Fruit fly (Drosophila melanogaster) whole organism, embryonic: ENCODE results near the gene CG17717.
A peak's percentile ranks its signal among the peaks of the same experiment; 100 is the strongest.

Experiments
- Antp ChIP-seq: fragments of 200-800 bp; sonication (Bioruptor generic); optimal IDR thresholded peaks from 3 replicates; lab custom pipeline; 2016; ENCODE audit warnings: missing biosample characterization, missing genetic modification characterization
- BEAF-32 ChIP-seq: fragments of 200-800 bp; sonication (Bioruptor generic); optimal IDR thresholded peaks from 3 replicates; lab custom pipeline; 2017; ENCODE audit warnings: missing biosample characterization, missing genetic modification characterization, mild to moderate bottlenecking, moderate library complexity, missing genetic modification reagents
- CG10654 ChIP-seq: fragments of 200-800 bp; sonication (Bioruptor generic); optimal IDR thresholded peaks from 2 replicates; lab custom pipeline; 2016; ENCODE audit warnings: missing biosample characterization, missing genetic modification characterization
- CG11398 ChIP-seq: fragments of 200-800 bp; sonication (Bioruptor generic); optimal IDR thresholded peaks from 2 replicates; lab custom pipeline; 2016; ENCODE audit warnings: missing biosample characterization, missing genetic modification characterization
- CG11456 ChIP-seq: fragments of 200-800 bp; sonication (Bioruptor generic); IDR thresholded peaks from 3 replicates; pipeline ENCODE4 v1.3.6; 2022; ENCODE audit warnings: missing biosample characterization, missing genetic modification characterization
- CG11560 ChIP-seq: fragments of 200-800 bp; sonication (Bioruptor generic); IDR thresholded peaks from 3 replicates; pipeline ENCODE4 v1.3.6; 2022; ENCODE audit warnings: missing biosample characterization, missing genetic modification characterization
- CG1233 ChIP-seq: fragments of 200-800 bp; sonication (Bioruptor generic); optimal IDR thresholded peaks from 4 replicates; lab custom pipeline; 2018; ENCODE audit warnings: missing biosample characterization, mild to moderate bottlenecking, missing genetic modification characterization
- CG13894 ChIP-seq: fragments of 200-800 bp; sonication (Bioruptor generic); optimal IDR thresholded peaks from 3 replicates; lab custom pipeline; 2018; ENCODE audit warnings: missing biosample characterization, mild to moderate bottlenecking, missing genetic modification characterization, moderate library complexity
- CG1602 ChIP-seq: fragments of 200-800 bp; sonication (Bioruptor generic); optimal IDR thresholded peaks from 3 replicates; lab custom pipeline; 2016; ENCODE audit warnings: missing biosample characterization, missing genetic modification characterization
- CG18764 ChIP-seq: fragments of 200-800 bp; sonication (Bioruptor generic); optimal IDR thresholded peaks from 3 replicates; lab custom pipeline; 2016; ENCODE audit warnings: missing biosample characterization, missing genetic modification characterization
- CG2202 ChIP-seq: fragments of 200-800 bp; sonication (Bioruptor generic); optimal IDR thresholded peaks from 2 replicates; lab custom pipeline; 2018; ENCODE audit warnings: missing biosample characterization, mild to moderate bottlenecking, missing genetic modification characterization
- CG30403 ChIP-seq: fragments of 200-800 bp; sonication (Bioruptor generic); optimal IDR thresholded peaks from 3 replicates; lab custom pipeline; 2016; ENCODE audit warnings: missing biosample characterization, missing genetic modification characterization
- CG31388 ChIP-seq: fragments of 200-800 bp; sonication (Bioruptor generic); optimal IDR thresholded peaks from 2 replicates; lab custom pipeline; 2016; ENCODE audit warnings: missing biosample characterization, missing genetic modification characterization
- CG3847 ChIP-seq: fragments of 200-800 bp; sonication (Bioruptor generic); IDR thresholded peaks from 2 replicates; pipeline ENCODE4 v1.3.6; 2022; ENCODE audit warnings: missing biosample characterization, missing genetic modification characterization
- CG8924 ChIP-seq: fragments of 200-800 bp; optimal IDR thresholded peaks from 3 replicates; lab custom pipeline; 2019; ENCODE audit warnings: missing biosample characterization, mild to moderate bottlenecking, missing genetic modification characterization, moderate library complexity
- CG8944 ChIP-seq: fragments of 200-800 bp; sonication (Bioruptor generic); optimal IDR thresholded peaks from 3 replicates; lab custom pipeline; 2016; ENCODE audit warnings: missing biosample characterization, missing genetic modification characterization
- CG9437 ChIP-seq: fragments of 200-800 bp; sonication (Bioruptor generic); optimal IDR thresholded peaks from 2 replicates; lab custom pipeline; 2018; ENCODE audit warnings: missing biosample characterization, mild to moderate bottlenecking, missing genetic modification characterization
- CHES-1-like ChIP-seq: fragments of 200-800 bp; sonication (Bioruptor generic); optimal IDR thresholded peaks from 2 replicates; lab custom pipeline; 2016; ENCODE audit warnings: missing biosample characterization, missing genetic modification characterization
- Chrac-16 ChIP-seq: fragments of 200-800 bp; sonication (Bioruptor generic); optimal IDR thresholded peaks from 3 replicates; lab custom pipeline; 2016; ENCODE audit warnings: missing biosample characterization, missing genetic modification characterization
- D ChIP-seq, 2 experiments: fragments of 200-800 bp in 1 of 2; fragments of >200 bp in 1 of 2; sonication (Bioruptor generic) in 1 of 2; optimal IDR thresholded peaks; 2 replicates in 1 of 2; 3 replicates in 1 of 2; lab custom pipeline; 2017; ENCODE audit warnings: mild to moderate bottlenecking in 1 of 2, missing biosample characterization in 1 of 2, missing genetic modification characterization in 1 of 2, missing genetic modification reagents in 1 of 2
- Dll ChIP-seq: fragments of 200-800 bp; sonication (Bioruptor generic); IDR thresholded peaks from 4 replicates; pipeline ENCODE4 v1.3.6; 2022; ENCODE audit warnings: missing biosample characterization, missing genetic modification characterization; ENCODE audit not compliant: partially characterized antibody
- Drgx ChIP-seq: fragments of 200-800 bp; sonication (Bioruptor generic); IDR thresholded peaks from 2 replicates; pipeline ENCODE4 v1.3.6; 2022; ENCODE audit warnings: missing biosample characterization, missing genetic modification characterization
- E2f2 ChIP-seq: fragments of 200-800 bp; sonication (Bioruptor generic); IDR thresholded peaks from 2 replicates; pipeline ENCODE4 v1.3.6; 2022; ENCODE audit warnings: missing biosample characterization, missing genetic modification characterization
- HLH3B ChIP-seq: fragments of 200-800 bp; sonication (Bioruptor generic); IDR thresholded peaks from 2 replicates; pipeline ENCODE4 v1.3.6; 2022; ENCODE audit warnings: missing biosample characterization, missing genetic modification characterization
- Hmr ChIP-seq: fragments of 200-800 bp; sonication (Bioruptor generic); optimal IDR thresholded peaks from 3 replicates; lab custom pipeline; 2017; ENCODE audit warnings: mild to moderate bottlenecking, missing biosample characterization, missing genetic modification reagents, missing genetic modification characterization
- Oaz ChIP-seq: fragments of 200-800 bp; sonication (Bioruptor generic); IDR thresholded peaks from 2 replicates; pipeline ENCODE4 v1.3.6; 2022; ENCODE audit warnings: missing biosample characterization, missing genetic modification characterization
- Oli ChIP-seq: fragments of 200-800 bp; sonication (Bioruptor generic); optimal IDR thresholded peaks from 2 replicates; lab custom pipeline; 2018; ENCODE audit warnings: missing biosample characterization, mild to moderate bottlenecking, missing genetic modification characterization, moderate library complexity
- Scr ChIP-seq: fragments of 200-800 bp; sonication (Bioruptor generic); IDR thresholded peaks from 2 replicates; pipeline ENCODE4 v1.3.6; 2022; ENCODE audit warnings: missing biosample characterization, missing genetic modification characterization; ENCODE audit not compliant: partially characterized antibody
- Side ChIP-seq: fragments of 200-800 bp; sonication (Bioruptor generic); optimal IDR thresholded peaks from 2 replicates; lab custom pipeline; 2016; ENCODE audit warnings: missing biosample characterization, missing genetic modification characterization
- Six4 ChIP-seq: fragments of 200-800 bp; sonication (Bioruptor generic); optimal IDR thresholded peaks from 2 replicates; lab custom pipeline; 2016; ENCODE audit warnings: missing biosample characterization, missing genetic modification characterization
- Sox100B ChIP-seq: fragments of 200-800 bp; sonication (Bioruptor generic); optimal IDR thresholded peaks from 3 replicates; lab custom pipeline; 2018; ENCODE audit warnings: missing biosample characterization, mild to moderate bottlenecking, missing genetic modification characterization
- YL-1 ChIP-seq: fragments of 200-800 bp; sonication (Bioruptor generic); optimal IDR thresholded peaks from 3 replicates; lab custom pipeline; 2017; ENCODE audit warnings: missing biosample characterization, mild to moderate bottlenecking, missing genetic modification characterization
- al ChIP-seq: fragments of 200-800 bp; sonication (Bioruptor generic); IDR thresholded peaks from 2 replicates; pipeline ENCODE4 v1.3.6; 2022; ENCODE audit warnings: missing biosample characterization, missing genetic modification characterization
- bsh ChIP-seq, 2 experiments: fragments of 200-800 bp; sonication (Bioruptor generic); optimal IDR thresholded peaks; 2 replicates each; lab custom pipeline; 2017 to 2018; ENCODE audit warnings: mild to moderate bottlenecking in 2 of 2, missing biosample characterization in 2 of 2, missing genetic modification characterization in 2 of 2, moderate library complexity in 1 of 2
- cato ChIP-seq: fragments of 200-800 bp; sonication (Bioruptor generic); optimal IDR thresholded peaks from 2 replicates; lab custom pipeline; 2016; ENCODE audit warnings: missing biosample characterization, missing genetic modification characterization, borderline replicate concordance
- cwo ChIP-seq: fragments of 200-800 bp; sonication (Bioruptor generic); optimal IDR thresholded peaks from 3 replicates; lab custom pipeline; 2017; ENCODE audit warnings: missing biosample characterization, missing genetic modification characterization, mild to moderate bottlenecking, moderate library complexity, missing genetic modification reagents
- dm ChIP-seq: fragments of 200-800 bp; sonication (Bioruptor generic); optimal IDR thresholded peaks from 3 replicates; lab custom pipeline; 2016; ENCODE audit warnings: missing biosample characterization, missing genetic modification characterization
- hth ChIP-seq: fragments of >200 bp; optimal IDR thresholded peaks from 2 replicates; lab custom pipeline; 2017; ENCODE audit warnings: inconsistent platforms
- insv ChIP-seq, 2 experiments: fragments of 200-800 bp; sonication (Bioruptor generic); optimal IDR thresholded peaks; 3 replicates each; lab custom pipeline; 2016 to 2018; ENCODE audit warnings: missing biosample characterization in 2 of 2, missing genetic modification characterization in 2 of 2
- jing ChIP-seq: fragments of 200-800 bp; sonication (Bioruptor generic); optimal IDR thresholded peaks from 2 replicates; lab custom pipeline; 2018; ENCODE audit warnings: missing biosample characterization, mild to moderate bottlenecking, missing genetic modification characterization
- jumu ChIP-seq: fragments of 200-800 bp; sonication (Bioruptor generic); optimal IDR thresholded peaks from 3 replicates; lab custom pipeline; 2016; ENCODE audit warnings: missing biosample characterization, missing genetic modification characterization
- ken ChIP-seq: fragments of 200-800 bp; sonication (Bioruptor generic); IDR thresholded peaks from 3 replicates; pipeline ENCODE4 v1.3.6; 2022; ENCODE audit warnings: missing biosample characterization, missing genetic modification characterization
- klu ChIP-seq: fragments of 200-800 bp; sonication (Bioruptor generic); IDR thresholded peaks from 2 replicates; pipeline ENCODE4 v1.3.6; 2022; ENCODE audit warnings: missing biosample characterization, missing genetic modification characterization
- sc ChIP-seq, 3 experiments: fragments of >200 bp in 2 of 3; fragments of 200-800 bp in 1 of 3; sonication (Bioruptor generic) in 1 of 3; optimal IDR thresholded peaks; 2 replicates in 2 of 3; 3 replicates in 1 of 3; lab custom pipeline; 2017; ENCODE audit warnings: mild to moderate bottlenecking in 1 of 3, missing biosample characterization in 1 of 3, missing genetic modification characterization in 1 of 3, missing genetic modification reagents in 1 of 3
- sd ChIP-seq: fragments of 200-800 bp; sonication (Bioruptor generic); optimal IDR thresholded peaks from 3 replicates; lab custom pipeline; 2018; ENCODE audit warnings: missing biosample characterization, mild to moderate bottlenecking, missing genetic modification characterization, moderate library complexity
- shn ChIP-seq: fragments of 200-800 bp; sonication (Bioruptor generic); optimal IDR thresholded peaks from 3 replicates; lab custom pipeline; 2016; ENCODE audit warnings: missing biosample characterization, missing genetic modification characterization
- tgo ChIP-seq: fragments of 200-800 bp; sonication (Bioruptor generic); IDR thresholded peaks from 3 replicates; pipeline ENCODE4 v1.3.6; 2022; ENCODE audit warnings: missing biosample characterization, missing genetic modification characterization
- trem ChIP-seq: fragments of 200-800 bp; optimal IDR thresholded peaks from 3 replicates; lab custom pipeline; 2019; ENCODE audit warnings: missing biosample characterization, mild to moderate bottlenecking, missing genetic modification characterization, moderate library complexity
- trh ChIP-seq: fragments of 200-800 bp; sonication (Bioruptor generic); optimal IDR thresholded peaks from 2 replicates; lab custom pipeline; 2016; ENCODE audit warnings: missing biosample characterization, missing genetic modification characterization
- wdn ChIP-seq: fragments of 200-800 bp; sonication (Bioruptor generic); IDR thresholded peaks from 2 replicates; pipeline ENCODE4 v1.3.6; 2022; ENCODE audit warnings: missing biosample characterization, missing genetic modification characterization

Gene CG17717

DNA sequence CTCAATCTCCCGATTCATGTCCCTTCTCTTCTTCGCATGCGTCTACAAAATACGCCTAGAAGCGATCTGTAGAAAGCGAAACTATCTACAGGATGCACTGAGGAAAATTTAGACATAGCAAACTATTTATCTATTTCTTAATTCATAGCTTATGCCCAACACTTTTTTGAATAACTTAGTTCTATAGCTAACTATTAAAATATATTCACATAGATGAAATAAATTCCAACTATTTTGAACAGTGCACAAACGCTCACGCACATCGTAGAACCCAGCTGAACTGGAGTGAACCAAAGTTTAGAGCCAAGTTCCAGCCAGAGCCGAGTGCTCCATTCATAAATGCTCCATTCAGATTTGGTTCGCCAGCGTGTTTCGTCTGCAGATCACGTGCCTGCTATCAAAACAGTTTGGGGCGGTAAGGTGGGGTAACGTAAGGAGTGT, 32.5 kb downstream of the CG17717 start (continued):
- TF ChIP-seq CG10654 (GFP tag; lab: Kevin White, UChicago): no peak
- TF ChIP-seq shn (GFP tag; lab: Kevin White, UChicago): no peak
- TF ChIP-seq ken (GFP tag; lab: Robert Waterston, UW): 0 out of 3 replicates have a peak, but pooled peaks have one; percentile 16
- TF ChIP-seq HLH3B (GFP tag; lab: Robert Waterston, UW): 0 out of 2 replicates have a peak, but pooled peaks have one; percentile 24
- no peak for TF ChIP-seq sd (tag; lab: Kevin White, UChicago)
- peak; percentile 51; the same call in 1 of the 2 replicates for TF ChIP-seq wdn
- TF ChIP-seq Dll: no peak
- TF ChIP-seq trem (tag; lab: Kevin White, UChicago): peak; percentile 46
- no peak for TF ChIP-seq Scr (GFP tag; lab: Robert Waterston, UW)
- TF ChIP-seq BEAF-32 (GFP tag; lab: Kevin White, UChicago): no peak
- TF ChIP-seq Side (GFP tag; lab: Kevin White, UChicago): peak; percentile 27
- TF ChIP-seq CG8944 (GFP tag; lab: Kevin White, UChicago): no peak
- peak; percentile 44; the same call in 2 of the 3 replicates for TF ChIP-seq tgo (GFP tag; lab: Robert Waterston, UW)
- no peak for TF ChIP-seq CG13894
- peak; percentile 32 for TF ChIP-seq CG8924 (tag; lab: Kevin White, UChicago)
- peak; percentile 78 for TF ChIP-seq cwo (GFP tag; lab: Kevin White, UChicago)
- peak; percentile 36 for TF ChIP-seq Sox100B (GFP tag; lab: Kevin White, UChicago)
- no peak for TF ChIP-seq Oaz
- peak; percentile 58 for TF ChIP-seq CG3847
- TF ChIP-seq CG18764: peak; percentile 24
- no peak for TF ChIP-seq D (optimal IDR thresholded peaks at IDR 0.05; lab: Kevin White, UChicago)
- TF ChIP-seq D (GFP tag; optimal IDR thresholded peaks at IDR 0.05; lab: Kevin White, UChicago): peak; percentile 42
- peak; percentile 33 for TF ChIP-seq Oli (tag; lab: Kevin White, UChicago)
- peak; percentile 27 for TF ChIP-seq jumu (GFP tag; lab: Kevin White, UChicago)
- no peak for TF ChIP-seq YL-1 (GFP tag; lab: Kevin White, UChicago)
- TF ChIP-seq CG11398 (GFP tag; lab: Kevin White, UChicago): no peak
- no peak for TF ChIP-seq jing (GFP tag; lab: Kevin White, UChicago)
- TF ChIP-seq Chrac-16: peak; percentile 11
- peak; percentile 29 for TF ChIP-seq CG1602 (GFP tag; lab: Kevin White, UChicago)
- peak; percentile 32 for TF ChIP-seq CG9437 (GFP tag; lab: Kevin White, UChicago)
- peak; percentile 21 for TF ChIP-seq CHES-1-like (GFP tag; lab: Kevin White, UChicago)
- TF ChIP-seq dm (GFP tag; lab: Kevin White, UChicago): no peak
- TF ChIP-seq CG1233 (GFP tag; lab: Kevin White, UChicago): peak; percentile 30
- no peak for TF ChIP-seq CG11560 (tag; lab: Robert Waterston, UW)
- no peak for TF ChIP-seq hth
- no peak for TF ChIP-seq insv (GFP tag; optimal IDR thresholded peaks at IDR 0.05; lab: Kevin White, UChicago)
- TF ChIP-seq Hmr (GFP tag; lab: Kevin White, UChicago): peak; percentile 45
- peak; percentile 62 for TF ChIP-seq al (GFP tag; lab: Robert Waterston, UW)
- TF ChIP-seq CG31388 (GFP tag; lab: Kevin White, UChicago): no peak
- TF ChIP-seq Drgx (GFP tag; lab: Robert Waterston, UW): peak; percentile 78
- TF ChIP-seq Six4 (GFP tag; lab: Kevin White, UChicago): peak; percentile 23
- TF ChIP-seq klu: peak; percentile 38; the same call in 1 of the 2 replicates
- no peak for TF ChIP-seq trh
- TF ChIP-seq Antp (GFP tag; lab: Kevin White, UChicago): peak; percentile 18
- TF ChIP-seq CG11456 (GFP tag; lab: Robert Waterston, UW): peak; percentile 66; the same call in 1 of the 3 replicates
- TF ChIP-seq sc (optimal IDR thresholded peaks at IDR 0.05; lab: Kevin White, UChicago): no peak
- no peak for TF ChIP-seq sc (GFP tag; optimal IDR thresholded peaks at IDR 0.05; lab: Kevin White, UChicago)
- TF ChIP-seq CG2202 (tag; lab: Kevin White, UChicago): peak; percentile 12
- peak; percentile 47 for TF ChIP-seq CG30403 (GFP tag; lab: Kevin White, UChicago)
- TF ChIP-seq E2f2: 0 out of 2 replicates have a peak, but pooled peaks have one; percentile 21
- peak; percentile 43 to 71 for TF ChIP-seq bsh (GFP tag; optimal IDR thresholded peaks at IDR 0.05; lab: Kevin White, UChicago)
- TF ChIP-seq cato (GFP tag; lab: Kevin White, UChicago): no peak
